Worm (Caenorhabditis elegans): ENCODE data around the gene acs-9.

The acs-9 gene

ce11 chrX:16868931-16869330, 11.4 kb downstream of the acs-9 start, which contains the start of gene aakg-2:
Gene aakg-2 (minus strand): TSS chrX:16869031.
- TF ChIP-seq cebp-1 (GFP tag; IDR thresholded peaks at IDR 0.05) = no peak
- TF ChIP-seq cebp-1 (tag; optimal IDR thresholded peaks at IDR 0.05) = peak; percentile 12
- no peak for TF ChIP-seq athp-1 (tag; optimal IDR thresholded peaks at IDR 0.05)

- TF ChIP-seq B0035.1 (tag; optimal IDR thresholded peaks at IDR 0.05) = no peak
These were observed 14.7 kb downstream of the acs-9 start for ce11 chrX:16865675-16866074.

- TF ChIP-seq somi-1 (GFP tag; optimal IDR thresholded peaks at IDR 0.05) (no peak), nhr-80 (tag; optimal IDR thresholded peaks at IDR 0.05) (peak; percentile 50)
These were observed 15.3 kb downstream of the acs-9 start for ce11 chrX:16865016-16865415.

- TF ChIP-seq unc-62 (GFP tag; optimal IDR thresholded peaks at IDR 0.05) (no peak), atf-7 (tag; optimal IDR thresholded peaks at IDR 0.05) (no peak), egrh-3 (GFP tag; IDR thresholded peaks at IDR 0.05) (no peak), F22D6.2 (tag; optimal IDR thresholded peaks at IDR 0.05) (no peak), Y79H2A.3 (GFP tag; conservative IDR thresholded peaks at IDR 0.05) (no peak), rec-8 (tag; optimal IDR thresholded peaks at IDR 0.05) (no peak), hrde-1 (tag; optimal IDR thresholded peaks at IDR 0.05; ENCODE audit: borderline replicate concordance) (no peak), T26A5.8 (tag; optimal IDR thresholded peaks at IDR 0.05) (no peak), mel-28 (tag; optimal IDR thresholded peaks at IDR 0.05; ENCODE audit: borderline replicate concordance) (no peak), mxl-1 (tag; optimal IDR thresholded peaks at IDR 0.05) (no peak), aptf-3 (GFP tag; IDR thresholded peaks at IDR 0.05) (no peak), ceh-40 (GFP tag; IDR thresholded peaks at IDR 0.05) (no peak), F23B12.7 (tag; optimal IDR thresholded peaks at IDR 0.05; ENCODE audit: insufficient read depth) (no peak), cebp-2 (GFP tag; IDR thresholded peaks at IDR 0.05) (no peak), let-526 (GFP tag; IDR thresholded peaks at IDR 0.05) (no peak)
These were observed 17.0 kb downstream of the acs-9 start for ce11 chrX:16863320-16863719.

ce11 chrX:16859956-16860446, 20.3 kb downstream of the acs-9 start, which contains the start of gene T20F7.3:
Gene T20F7.3 (plus strand): TSS chrX:16860396.
- TF ChIP-seq nhr-80 (tag; optimal IDR thresholded peaks at IDR 0.05) = peak; percentile 65
- TF ChIP-seq ztf-22 (GFP tag; optimal IDR thresholded peaks at IDR 0.05) = no peak

- peak; percentile 71 for TF ChIP-seq dox-1 (GFP tag; IDR thresholded peaks at IDR 0.05)
- 0 out of 2 replicates have a peak, but pooled peaks have one; percentile 26 for TF ChIP-seq nfyb-1 (GFP tag; IDR thresholded peaks at IDR 0.05)
- TF ChIP-seq hsf-1 (GFP tag; IDR thresholded peaks at IDR 0.05) = peak; percentile 97
- peak; percentile 63 for TF ChIP-seq egrh-3 (GFP tag; IDR thresholded peaks at IDR 0.05)
These were observed 29.0 kb downstream of the acs-9 start for ce11 chrX:16851372-16851771.

ce11 chrX:16844924-16845323, 35.4 kb downstream of the acs-9 start, which contains the start of gene F41G4.8:
Gene F41G4.8 (minus strand): TSS chrX:16845024.
- TF ChIP-seq hmg-1.2 (GFP tag; IDR thresholded peaks at IDR 0.05) (no peak), C06A6.2 (GFP tag; conservative IDR thresholded peaks at IDR 0.05) (no peak), ceh-100 (GFP tag; IDR thresholded peaks at IDR 0.05) (no peak), Y95B8A.8 (GFP tag; IDR thresholded peaks at IDR 0.05) (no peak), lin-40 (tag; optimal IDR thresholded peaks at IDR 0.05) (no peak), mel-28 (tag; optimal IDR thresholded peaks at IDR 0.05; ENCODE audit: borderline replicate concordance) (no peak), ets-4 (GFP tag; optimal IDR thresholded peaks at IDR 0.05) (no peak), dox-1 (GFP tag; IDR thresholded peaks at IDR 0.05) (no peak), lir-1 (GFP tag; conservative IDR thresholded peaks at IDR 0.05) (no peak), ekl-4 (GFP tag; IDR thresholded peaks at IDR 0.05) (no peak), cebp-2 (GFP tag; IDR thresholded peaks at IDR 0.05) (no peak), dpl-1 (GFP tag; optimal IDR thresholded peaks at IDR 0.05) (no peak), ztf-26 (tag; optimal IDR thresholded peaks at IDR 0.05) (no peak), madf-3 (GFP tag; IDR thresholded peaks at IDR 0.05) (no peak), bed-2 (GFP tag; IDR thresholded peaks at IDR 0.05) (no peak), let-607 (tag; optimal IDR thresholded peaks at IDR 0.05) (no peak), hmg-20 (GFP tag; IDR thresholded peaks at IDR 0.05) (no peak)
